Worm (Caenorhabditis elegans) whole organism, mixed stage, embryonic: ENCODE measurements around the gene popl-1.

Experiments used
- M03D4.4 ChIP-seq: sonication (generic microtip); optimal IDR thresholded peaks from 2 replicates; lab custom pipeline; 2017; ENCODE audit warnings: mild to moderate bottlenecking, missing genetic modification characterization, missing compliant biosample characterization
- bed-3 ChIP-seq: fragments of 200-800 bp; sonication (Bioruptor generic); optimal IDR thresholded peaks from 3 replicates; lab custom pipeline; 2018; ENCODE audit warnings: mild to moderate bottlenecking, missing genetic modification characterization, moderate library complexity, missing compliant biosample characterization
- blmp-1 ChIP-seq: fragments of 150-350 bp; optimal IDR thresholded peaks from 2 replicates; lab custom pipeline; 2014; ENCODE audit warnings: missing biosample characterization, missing genetic modification characterization
- ceh-39 ChIP-seq: fragments of 150-350 bp; optimal IDR thresholded peaks from 2 replicates; lab custom pipeline; 2014; ENCODE audit warnings: missing biosample characterization, missing genetic modification characterization
- ceh-43 ChIP-seq: fragments of 200-800 bp; sonication (Bioruptor generic); optimal IDR thresholded peaks from 2 replicates; lab custom pipeline; 2018; ENCODE audit warnings: mild to moderate bottlenecking, missing genetic modification characterization, moderate library complexity, missing compliant biosample characterization
- ceh-83 ChIP-seq: fragments of 200-800 bp; sonication (Bioruptor generic); optimal IDR thresholded peaks from 2 replicates; lab custom pipeline; 2018; ENCODE audit warnings: mild to moderate bottlenecking, missing genetic modification characterization, missing compliant biosample characterization
- ces-1 ChIP-seq: fragments of 150-350 bp; optimal IDR thresholded peaks from 2 replicates; lab custom pipeline; 2014; ENCODE audit warnings: missing biosample characterization, missing genetic modification reagents, missing genetic modification characterization
- cnd-1 ChIP-seq: fragments of 200-800 bp; sonication (Bioruptor generic); optimal IDR thresholded peaks from 2 replicates; lab custom pipeline; 2018; ENCODE audit warnings: mild to moderate bottlenecking, missing genetic modification characterization, missing compliant biosample characterization
- drap-1 ChIP-seq: fragments of 200-800 bp; sonication (Bioruptor generic); optimal IDR thresholded peaks from 3 replicates; lab custom pipeline; 2018; ENCODE audit warnings: mild to moderate bottlenecking, missing genetic modification characterization, missing compliant biosample characterization
- elt-1 ChIP-seq: sonication (generic microtip); optimal IDR thresholded peaks from 2 replicates; lab custom pipeline; 2017; ENCODE audit warnings: missing genetic modification characterization, mild to moderate bottlenecking, missing compliant biosample characterization, antibody characterized with exemption, moderate library complexity, borderline replicate concordance; ENCODE audit not compliant: insufficient read depth
- elt-3 ChIP-seq: fragments of 150-350 bp; optimal IDR thresholded peaks from 2 replicates; lab custom pipeline; 2014; ENCODE audit warnings: missing biosample characterization, missing genetic modification characterization
- flh-1 ChIP-seq: fragments of 200-800 bp; sonication (Bioruptor generic); optimal IDR thresholded peaks from 2 replicates; lab custom pipeline; 2018; ENCODE audit warnings: mild to moderate bottlenecking, missing genetic modification characterization, moderate library complexity, missing compliant biosample characterization
- ham-2 ChIP-seq: fragments of 200-800 bp; sonication (Bioruptor generic); optimal IDR thresholded peaks from 2 replicates; lab custom pipeline; 2018; ENCODE audit warnings: mild to moderate bottlenecking, missing genetic modification characterization, missing compliant biosample characterization
- hlh-1 ChIP-seq: fragments of 150-350 bp; optimal IDR thresholded peaks from 2 replicates; lab custom pipeline; 2014; ENCODE audit warnings: missing biosample characterization, missing genetic modification reagents, missing genetic modification characterization
- lin-13 ChIP-seq: fragments of 150-350 bp; optimal IDR thresholded peaks from 2 replicates; lab custom pipeline; 2014; ENCODE audit warnings: missing biosample characterization, missing genetic modification characterization
- lin-32 ChIP-seq: fragments of 200-800 bp; sonication (Bioruptor generic); optimal IDR thresholded peaks from 2 replicates; lab custom pipeline; 2018; ENCODE audit warnings: mild to moderate bottlenecking, missing genetic modification characterization, missing compliant biosample characterization
- lsy-2 ChIP-seq: fragments of 150-350 bp; optimal IDR thresholded peaks from 2 replicates; lab custom pipeline; 2014; ENCODE audit warnings: missing biosample characterization, missing genetic modification characterization
- mab-5 ChIP-seq: fragments of 150-350 bp; optimal IDR thresholded peaks from 2 replicates; lab custom pipeline; 2014; ENCODE audit warnings: missing biosample characterization, missing genetic modification characterization
- mep-1 ChIP-seq: fragments of 150-350 bp; optimal IDR thresholded peaks from 2 replicates; lab custom pipeline; 2017; ENCODE audit warnings: missing biosample characterization, missing genetic modification reagents, missing genetic modification characterization, inconsistent platforms
- mls-2 ChIP-seq: sonication (generic microtip); optimal IDR thresholded peaks from 2 replicates; lab custom pipeline; 2016; ENCODE audit warnings: mild to moderate bottlenecking, missing genetic modification characterization, moderate library complexity, missing compliant biosample characterization
- nhr-12 ChIP-seq: fragments of 150-350 bp; optimal IDR thresholded peaks from 2 replicates; lab custom pipeline; 2014; ENCODE audit warnings: missing biosample characterization, missing genetic modification characterization
- nhr-2 ChIP-seq: fragments of 150-350 bp; optimal IDR thresholded peaks from 2 replicates; lab custom pipeline; 2014; ENCODE audit warnings: missing biosample characterization, missing genetic modification characterization
- nhr-237 ChIP-seq: fragments of 150-350 bp; optimal IDR thresholded peaks from 2 replicates; lab custom pipeline; 2014; ENCODE audit warnings: missing biosample characterization, missing genetic modification characterization
- nhr-28 ChIP-seq: fragments of 150-350 bp; optimal IDR thresholded peaks from 2 replicates; lab custom pipeline; 2014; ENCODE audit warnings: missing biosample characterization, missing genetic modification characterization
- nhr-76 ChIP-seq: sonication (generic microtip); optimal IDR thresholded peaks from 2 replicates; lab custom pipeline; 2017; ENCODE audit warnings: missing biosample characterization, missing genetic modification characterization
- pha-4 ChIP-seq: fragments of 150-350 bp; optimal IDR thresholded peaks from 2 replicates; lab custom pipeline; 2018; ENCODE audit warnings: missing biosample characterization, missing genetic modification reagents, missing genetic modification characterization
- sem-2 ChIP-seq: fragments of 200-800 bp; sonication (Bioruptor generic); optimal IDR thresholded peaks from 2 replicates; lab custom pipeline; 2018; ENCODE audit warnings: mild to moderate bottlenecking, missing genetic modification characterization, missing compliant biosample characterization
- sptf-1 ChIP-seq: sonication (generic microtip); optimal IDR thresholded peaks from 2 replicates; lab custom pipeline; 2017; ENCODE audit warnings: mild to moderate bottlenecking, missing genetic modification characterization, moderate library complexity, missing compliant biosample characterization
- tbx-8 ChIP-seq: fragments of 200-800 bp; sonication (Bioruptor generic); optimal IDR thresholded peaks from 2 replicates; lab custom pipeline; 2018; ENCODE audit warnings: mild to moderate bottlenecking, missing genetic modification characterization, moderate library complexity, missing compliant biosample characterization
- unc-120 ChIP-seq: sonication (generic microtip); optimal IDR thresholded peaks from 2 replicates; lab custom pipeline; 2017; ENCODE audit warnings: missing genetic modification characterization, missing compliant biosample characterization; ENCODE audit not compliant: poor library complexity, severe bottlenecking
- unc-39 ChIP-seq: fragments of 150-350 bp; optimal IDR thresholded peaks from 2 replicates; lab custom pipeline; 2014; ENCODE audit warnings: missing biosample characterization, missing genetic modification characterization
- unc-62 ChIP-seq: fragments of 150-350 bp; optimal IDR thresholded peaks from 2 replicates; lab custom pipeline; 2014; ENCODE audit warnings: missing biosample characterization, missing genetic modification reagents, missing genetic modification characterization
- zip-8 ChIP-seq: fragments of 150-350 bp; optimal IDR thresholded peaks from 2 replicates; lab custom pipeline; 2014; ENCODE audit warnings: missing biosample characterization, missing genetic modification characterization
- ztf-11 ChIP-seq: fragments of 150-350 bp; optimal IDR thresholded peaks from 2 replicates; lab custom pipeline; 2014; ENCODE audit warnings: missing biosample characterization, missing genetic modification characterization

Gene popl-1

ce11 chrIII:6454183-6454582, 23.4 kb upstream of the popl-1 start, which contains the start of gene jhdm-1:
jhdm-1 (plus strand) TSS chrIII:6454483.
- no peak for TF ChIP-seq flh-1 (GFP tag; lab: Kevin White, UChicago)
- no peak for TF ChIP-seq ztf-11
- no peak for TF ChIP-seq nhr-2 (tag; lab: Kevin White, UChicago)
- no peak for TF ChIP-seq ceh-43 (GFP tag; lab: Kevin White, UChicago)

ce11 chrIII:6453665-6454064, 22.9 kb upstream of the popl-1 start:
- TF ChIP-seq blmp-1 (tag; lab: Kevin White, UChicago) (peak; percentile 51), ces-1 (GFP tag; lab: Kevin White, UChicago) (peak; percentile 25), ceh-43 (GFP tag; lab: Kevin White, UChicago) (peak; percentile 7), sptf-1 (tag; lab: Kevin White, UChicago) (peak; percentile 86), nhr-237 (peak; percentile 85), sem-2 (peak; percentile 11), lsy-2 (tag; lab: Kevin White, UChicago) (peak; percentile 82), elt-3 (tag; lab: Kevin White, UChicago) (no peak), unc-62 (no peak), mep-1 (tag; lab: Kevin White, UChicago) (peak; percentile 89), lin-13 (tag; lab: Kevin White, UChicago) (peak; percentile 83), M03D4.4 (tag; lab: Kevin White, UChicago) (peak; percentile 78), nhr-76 (tag; lab: Kevin White, UChicago) (no peak), unc-39 (tag; lab: Kevin White, UChicago) (no peak), elt-1 (tag; lab: Kevin White, UChicago) (peak; percentile 35), mab-5 (tag; lab: Kevin White, UChicago) (no peak), nhr-12 (tag; lab: Kevin White, UChicago) (no peak), nhr-2 (tag; lab: Kevin White, UChicago) (no peak), ham-2 (GFP tag; lab: Kevin White, UChicago) (peak; percentile 75), flh-1 (GFP tag; lab: Kevin White, UChicago) (peak; percentile 6), pha-4 (tag; lab: Kevin White, UChicago) (peak; percentile 75), ceh-39 (tag; lab: Kevin White, UChicago) (no peak), mls-2 (tag; lab: Kevin White, UChicago) (peak; percentile 81), ceh-83 (peak; percentile 51), tbx-8 (no peak), ztf-11 (peak; percentile 41), cnd-1 (peak; percentile 72), hlh-1 (tag; lab: Kevin White, UChicago) (peak; percentile 37), unc-120 (tag; lab: Kevin White, UChicago) (peak; percentile 67), nhr-28 (tag; lab: Kevin White, UChicago) (no peak), bed-3 (GFP tag; lab: Kevin White, UChicago) (peak; percentile 5), drap-1 (GFP tag; lab: Kevin White, UChicago) (peak; percentile 63)

ce11 chrIII:6452683-6453082, 21.9 kb upstream of the popl-1 start:
- no peak for TF ChIP-seq flh-1 (GFP tag; lab: Kevin White, UChicago)
- no peak for TF ChIP-seq nhr-2 (tag; lab: Kevin White, UChicago)
- TF ChIP-seq lsy-2 (tag; lab: Kevin White, UChicago) = peak; percentile 24
- TF ChIP-seq hlh-1 (tag; lab: Kevin White, UChicago) = peak; percentile 63
- no peak for TF ChIP-seq lin-32
- peak; percentile 65 for TF ChIP-seq mep-1 (tag; lab: Kevin White, UChicago)
- TF ChIP-seq mab-5 (tag; lab: Kevin White, UChicago) = no peak
- no peak for TF ChIP-seq blmp-1 (tag; lab: Kevin White, UChicago)
- no peak for TF ChIP-seq ztf-11
- no peak for TF ChIP-seq pha-4 (tag; lab: Kevin White, UChicago)
- no peak for TF ChIP-seq zip-8 (tag; lab: Kevin White, UChicago)
- TF ChIP-seq nhr-76 (tag; lab: Kevin White, UChicago) = no peak
- TF ChIP-seq lin-13 (tag; lab: Kevin White, UChicago) = peak; percentile 17
- TF ChIP-seq M03D4.4 (tag; lab: Kevin White, UChicago) = no peak
- no peak for TF ChIP-seq unc-62
- no peak for TF ChIP-seq sptf-1 (tag; lab: Kevin White, UChicago)
- no peak for TF ChIP-seq elt-3 (tag; lab: Kevin White, UChicago)
- no peak for TF ChIP-seq nhr-28 (tag; lab: Kevin White, UChicago)
- no peak for TF ChIP-seq mls-2 (tag; lab: Kevin White, UChicago)
- TF ChIP-seq ceh-39 (tag; lab: Kevin White, UChicago) = peak; percentile 47
- no peak for TF ChIP-seq ces-1 (GFP tag; lab: Kevin White, UChicago)
